Fruit fly (Drosophila melanogaster) whole organism, embryonic: ENCODE data around the gene lin-52.

ENCODE experiments used
- Aef1 ChIP-seq: fragments of 200-800 bp; sonication (Bioruptor generic); IDR thresholded peaks from 3 replicates; pipeline ENCODE4 v1.3.6; 2022; ENCODE audit warnings: missing biosample characterization, missing genetic modification characterization
- Atf3 ChIP-seq: fragments of 200-800 bp; sonication (Bioruptor generic); optimal IDR thresholded peaks from 3 replicates; lab custom pipeline; 2016; ENCODE audit warnings: missing biosample characterization, missing genetic modification characterization
- CG10462 ChIP-seq: fragments of 200-800 bp; sonication (Bioruptor generic); optimal IDR thresholded peaks from 2 replicates; lab custom pipeline; 2016; ENCODE audit warnings: missing biosample characterization, missing genetic modification characterization
- CG11456 ChIP-seq: fragments of 200-800 bp; sonication (Bioruptor generic); IDR thresholded peaks from 3 replicates; pipeline ENCODE4 v1.3.6; 2022; ENCODE audit warnings: missing biosample characterization, missing genetic modification characterization
- CG11560 ChIP-seq: fragments of 200-800 bp; sonication (Bioruptor generic); IDR thresholded peaks from 3 replicates; pipeline ENCODE4 v1.3.6; 2022; ENCODE audit warnings: missing biosample characterization, missing genetic modification characterization
- CG11695 ChIP-seq: fragments of 200-800 bp; sonication (Bioruptor generic); IDR thresholded peaks from 3 replicates; pipeline ENCODE4 v1.3.6; 2022; ENCODE audit warnings: missing biosample characterization, missing genetic modification characterization
- CG12659 ChIP-seq: fragments of 200-800 bp; sonication (Bioruptor generic); optimal IDR thresholded peaks from 3 replicates; lab custom pipeline; 2017; ENCODE audit warnings: mild to moderate bottlenecking, missing biosample characterization, missing genetic modification reagents, missing genetic modification characterization
- CG14710 ChIP-seq: fragments of 200-800 bp; sonication (Bioruptor generic); optimal IDR thresholded peaks from 3 replicates; lab custom pipeline; 2019; ENCODE audit warnings: missing biosample characterization, mild to moderate bottlenecking, missing genetic modification characterization, moderate library complexity
- CG16815 ChIP-seq: fragments of 200-800 bp; sonication (Bioruptor generic); optimal IDR thresholded peaks from 3 replicates; lab custom pipeline; 2017; ENCODE audit warnings: missing biosample characterization, mild to moderate bottlenecking, missing genetic modification characterization
- CG16863 ChIP-seq: fragments of 200-800 bp; sonication (Bioruptor generic); optimal IDR thresholded peaks from 3 replicates; lab custom pipeline; 2016; ENCODE audit warnings: missing biosample characterization, missing genetic modification characterization
- CG17361 ChIP-seq: fragments of 200-800 bp; sonication (Bioruptor generic); IDR thresholded peaks from 3 replicates; pipeline ENCODE4 v1.3.6; 2022; ENCODE audit warnings: missing biosample characterization, missing genetic modification characterization
- CG18476 ChIP-seq: fragments of 200-800 bp; sonication (Bioruptor generic); optimal IDR thresholded peaks from 2 replicates; lab custom pipeline; 2016; ENCODE audit warnings: missing biosample characterization, mild to moderate bottlenecking, missing genetic modification characterization
- CG6175 ChIP-seq: fragments of 200-800 bp; sonication (Bioruptor generic); IDR thresholded peaks from 3 replicates; pipeline ENCODE4 v1.3.6; 2022; ENCODE audit warnings: missing biosample characterization, missing genetic modification characterization
- CG6272 ChIP-seq: fragments of 200-800 bp; sonication (Bioruptor generic); IDR thresholded peaks from 2 replicates; pipeline ENCODE4 v1.3.6; 2022; ENCODE audit warnings: missing biosample characterization, missing genetic modification characterization
- CG6654 ChIP-seq: fragments of 200-800 bp; sonication (Bioruptor generic); optimal IDR thresholded peaks from 2 replicates; lab custom pipeline; 2017; ENCODE audit warnings: missing biosample characterization, mild to moderate bottlenecking, missing genetic modification characterization
- CG7963 ChIP-seq: fragments of 200-800 bp; sonication (Bioruptor generic); IDR thresholded peaks from 3 replicates; pipeline ENCODE4 v1.3.6; 2022; ENCODE audit warnings: missing biosample characterization, missing genetic modification characterization; ENCODE audit not compliant: partially characterized antibody
- CG8359 ChIP-seq: fragments of 200-800 bp; sonication (Bioruptor generic); optimal IDR thresholded peaks from 2 replicates; lab custom pipeline; 2017; ENCODE audit warnings: missing biosample characterization, mild to moderate bottlenecking, missing genetic modification characterization, borderline replicate concordance
- CG9215 ChIP-seq: fragments of 200-800 bp; sonication (Bioruptor generic); IDR thresholded peaks from 2 replicates; pipeline ENCODE4 v1.3.6; 2022; ENCODE audit warnings: missing biosample characterization, missing genetic modification characterization
- CG9437 ChIP-seq: fragments of 200-800 bp; sonication (Bioruptor generic); optimal IDR thresholded peaks from 2 replicates; lab custom pipeline; 2018; ENCODE audit warnings: missing biosample characterization, mild to moderate bottlenecking, missing genetic modification characterization
- CG9727 ChIP-seq: fragments of 200-800 bp; sonication (Bioruptor generic); optimal IDR thresholded peaks from 3 replicates; lab custom pipeline; 2017; ENCODE audit warnings: missing biosample characterization, mild to moderate bottlenecking, missing genetic modification characterization
- CTCF ChIP-seq: fragments of 200-800 bp; sonication (Bioruptor generic); optimal IDR thresholded peaks from 2 replicates; lab custom pipeline; 2017; ENCODE audit warnings: missing biosample characterization, mild to moderate bottlenecking, missing genetic modification characterization, moderate library complexity
- CoRest ChIP-seq: fragments of 200-800 bp; sonication (Bioruptor generic); optimal IDR thresholded peaks from 3 replicates; lab custom pipeline; 2018; ENCODE audit warnings: missing biosample characterization, mild to moderate bottlenecking, missing genetic modification characterization, moderate library complexity
- E2f1 ChIP-seq: fragments of 200-800 bp; sonication (Bioruptor generic); IDR thresholded peaks from 2 replicates; pipeline ENCODE4 v1.3.6; 2022; ENCODE audit warnings: missing biosample characterization, missing genetic modification characterization
- E2f2 ChIP-seq: fragments of 200-800 bp; sonication (Bioruptor generic); IDR thresholded peaks from 2 replicates; pipeline ENCODE4 v1.3.6; 2022; ENCODE audit warnings: missing biosample characterization, missing genetic modification characterization
- Elba2 ChIP-seq: fragments of 200-800 bp; sonication (Bioruptor generic); optimal IDR thresholded peaks from 3 replicates; lab custom pipeline; 2016; ENCODE audit warnings: missing biosample characterization, missing genetic modification characterization
- H2.0 ChIP-seq: fragments of 200-800 bp; sonication (Bioruptor generic); IDR thresholded peaks from 2 replicates; pipeline ENCODE4 v1.3.6; 2022; ENCODE audit warnings: missing biosample characterization, missing genetic modification characterization
- HHEX ChIP-seq: fragments of 200-800 bp; sonication (Bioruptor generic); optimal IDR thresholded peaks from 3 replicates; lab custom pipeline; 2017; ENCODE audit warnings: missing biosample characterization, mild to moderate bottlenecking, missing genetic modification characterization, missing genetic modification reagents
- Hr51 ChIP-seq, 2 experiments: fragments of 200-800 bp; sonication (Bioruptor generic); optimal IDR thresholded peaks; 2 replicates in 1 of 2; 3 replicates in 1 of 2; lab custom pipeline; 2016 to 2018; ENCODE audit warnings: missing biosample characterization in 2 of 2, missing genetic modification characterization in 2 of 2, mild to moderate bottlenecking in 1 of 2, moderate library complexity in 1 of 2
- MESR4 ChIP-seq: fragments of 200-800 bp; sonication (Bioruptor generic); optimal IDR thresholded peaks from 2 replicates; lab custom pipeline; 2018; ENCODE audit warnings: missing biosample characterization, mild to moderate bottlenecking, missing genetic modification characterization, moderate library complexity
- Poxn ChIP-seq: fragments of 200-800 bp; sonication (Bioruptor generic); IDR thresholded peaks from 2 replicates; pipeline ENCODE4 v1.3.6; 2022; ENCODE audit warnings: missing biosample characterization, missing genetic modification characterization
- Spps ChIP-seq: fragments of 200-800 bp; sonication (Bioruptor generic); optimal IDR thresholded peaks from 2 replicates; lab custom pipeline; 2018; ENCODE audit warnings: missing biosample characterization, mild to moderate bottlenecking, missing genetic modification characterization
- Ssrp ChIP-seq: fragments of 200-800 bp; sonication (Bioruptor generic); optimal IDR thresholded peaks from 2 replicates; lab custom pipeline; 2018; ENCODE audit warnings: missing biosample characterization, mild to moderate bottlenecking, missing genetic modification characterization, moderate library complexity
- corto ChIP-seq: fragments of 200-800 bp; sonication (Bioruptor generic); optimal IDR thresholded peaks from 2 replicates; lab custom pipeline; 2016; ENCODE audit warnings: missing biosample characterization, mild to moderate bottlenecking, missing genetic modification characterization, moderate library complexity
- dmrt99B ChIP-seq: fragments of 200-800 bp; sonication (Bioruptor generic); optimal IDR thresholded peaks from 2 replicates; lab custom pipeline; 2018; ENCODE audit warnings: missing biosample characterization, mild to moderate bottlenecking, missing genetic modification characterization, moderate library complexity
- en ChIP-seq: fragments of 200-800 bp; sonication (Bioruptor generic); optimal IDR thresholded peaks from 2 replicates; lab custom pipeline; 2016; ENCODE audit warnings: missing biosample characterization, missing genetic modification characterization
- eve ChIP-seq, 2 experiments: fragments of >200 bp; optimal IDR thresholded peaks; 2 replicates each; lab custom pipeline; 2017; ENCODE audit warnings: missing biosample characterization in 2 of 2, missing genetic modification characterization in 2 of 2
- ewg ChIP-seq: fragments of 200-800 bp; sonication (Bioruptor generic); optimal IDR thresholded peaks from 3 replicates; lab custom pipeline; 2017; ENCODE audit warnings: mild to moderate bottlenecking, missing biosample characterization, missing genetic modification reagents, missing genetic modification characterization
- fd64A ChIP-seq: fragments of 200-800 bp; sonication (Bioruptor generic); optimal IDR thresholded peaks from 3 replicates; lab custom pipeline; 2018; ENCODE audit warnings: missing biosample characterization, mild to moderate bottlenecking, missing genetic modification characterization
- gem ChIP-seq: fragments of 200-800 bp; sonication (Bioruptor generic); optimal IDR thresholded peaks from 2 replicates; lab custom pipeline; 2019; ENCODE audit warnings: missing biosample characterization, mild to moderate bottlenecking, missing genetic modification characterization, moderate library complexity
- kah ChIP-seq: fragments of 200-800 bp; sonication (Bioruptor generic); optimal IDR thresholded peaks from 2 replicates; lab custom pipeline; 2018; ENCODE audit warnings: missing biosample characterization, mild to moderate bottlenecking, missing genetic modification characterization
- lilli ChIP-seq: fragments of 200-800 bp; sonication (Bioruptor generic); optimal IDR thresholded peaks from 3 replicates; lab custom pipeline; 2016; ENCODE audit warnings: missing biosample characterization, missing genetic modification characterization
- lov ChIP-seq, 2 experiments: fragments of 200-800 bp in 1 of 2; fragments of >200 bp in 1 of 2; sonication (Bioruptor generic) in 1 of 2; IDR thresholded peaks in 1 of 2; optimal IDR thresholded peaks in 1 of 2; 2 replicates in 1 of 2; 3 replicates in 1 of 2; pipeline versions ENCODE4 v1.3.6 to Lab custom; 2017 to 2022; ENCODE audit warnings: missing biosample characterization in 1 of 2, missing genetic modification characterization in 1 of 2
- pum ChIP-seq: fragments of 200-800 bp; sonication (Bioruptor generic); optimal IDR thresholded peaks from 2 replicates; lab custom pipeline; 2016; ENCODE audit warnings: missing biosample characterization, missing genetic modification characterization
- repo ChIP-seq: fragments of 200-800 bp; sonication (Bioruptor generic); optimal IDR thresholded peaks from 2 replicates; lab custom pipeline; 2016; ENCODE audit warnings: missing biosample characterization, missing genetic modification characterization
- rib ChIP-seq: fragments of 200-800 bp; sonication (Bioruptor generic); IDR thresholded peaks from 2 replicates; pipeline ENCODE4 v1.3.6; 2022; ENCODE audit warnings: missing biosample characterization, missing genetic modification characterization
- shn ChIP-seq: fragments of 200-800 bp; sonication (Bioruptor generic); optimal IDR thresholded peaks from 3 replicates; lab custom pipeline; 2016; ENCODE audit warnings: missing biosample characterization, missing genetic modification characterization
- unpg ChIP-seq: fragments of 200-800 bp; sonication (Bioruptor generic); optimal IDR thresholded peaks from 3 replicates; lab custom pipeline; 2018; ENCODE audit warnings: missing biosample characterization, mild to moderate bottlenecking, missing genetic modification characterization, moderate library complexity
- vfl ChIP-seq: fragments of 200-800 bp; sonication (Bioruptor generic); optimal IDR thresholded peaks from 2 replicates; lab custom pipeline; 2016; ENCODE audit warnings: missing biosample characterization, missing genetic modification characterization
- vnd ChIP-seq: fragments of 200-800 bp; sonication (Bioruptor generic); IDR thresholded peaks from 3 replicates; pipeline ENCODE4 v1.3.6; 2022; ENCODE audit warnings: missing biosample characterization, missing genetic modification characterization; ENCODE audit not compliant: partially characterized antibody
- yki ChIP-seq: fragments of >200 bp; optimal IDR thresholded peaks from 3 replicates; lab custom pipeline; 2018

The lin-52 gene

DNA sequence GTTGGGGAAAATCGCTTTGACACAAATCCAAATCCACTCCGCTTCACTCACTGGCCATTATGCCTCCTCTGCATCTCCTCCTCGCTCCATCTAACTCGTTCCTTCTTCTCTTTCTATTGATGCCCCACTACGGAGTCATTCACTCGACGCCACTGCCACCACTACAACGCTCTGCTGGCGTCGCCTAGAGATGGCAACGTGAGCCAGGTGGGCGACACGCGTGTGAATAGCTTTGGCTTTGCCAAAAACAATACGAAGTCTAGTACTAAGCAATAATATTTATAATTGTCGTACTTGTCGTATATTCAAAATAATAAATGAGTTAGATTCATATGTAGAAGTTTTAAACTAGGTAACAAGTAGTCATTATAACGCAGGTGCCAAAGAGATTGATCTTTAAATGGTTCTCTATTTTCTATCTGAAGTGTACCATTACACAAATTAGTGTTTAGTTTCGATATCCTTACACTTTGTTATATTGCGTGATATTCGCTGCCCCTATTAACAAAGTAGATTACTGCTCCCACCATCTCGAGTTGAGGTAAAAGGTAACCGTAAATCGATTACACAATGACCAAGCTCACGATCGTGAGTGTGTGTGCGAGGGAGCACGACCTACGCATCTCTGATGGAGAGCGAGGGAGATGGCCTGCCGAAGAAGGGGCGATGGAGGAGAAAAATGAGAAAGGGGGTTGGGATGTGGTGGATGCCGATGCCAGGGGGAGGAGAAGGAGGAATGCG lies 9.6 kb downstream of the lin-52 start (continued):
- no peak for TF ChIP-seq CG11560 (tag; lab: Robert Waterston, UW)
- TF ChIP-seq lov (optimal IDR thresholded peaks at IDR 0.05; lab: Kevin White, UChicago), result no peak
- TF ChIP-seq lov (GFP tag; IDR thresholded peaks at IDR 0.05; lab: Robert Waterston, UW), result no peak
- TF ChIP-seq CG11456 (GFP tag; lab: Robert Waterston, UW), result 0 out of 3 replicates have a peak, but pooled peaks have one; percentile 35
- TF ChIP-seq shn (GFP tag; lab: Kevin White, UChicago), result no peak
- TF ChIP-seq CG9727 (GFP tag; lab: Kevin White, UChicago), result peak; percentile 33
- no peak for TF ChIP-seq E2f1 (GFP tag; lab: Robert Waterston, UW)
- peak; percentile 47; the same call in 1 of the 3 replicates for TF ChIP-seq CG17361 (GFP tag; lab: Robert Waterston, UW)
- 0 out of 3 replicates have a peak, but pooled peaks have one; percentile 8 for TF ChIP-seq CG11695 (GFP tag; lab: Robert Waterston, UW)
- peak; percentile 29; the same call in 1 of the 2 replicates for TF ChIP-seq H2.0
- no peak for TF ChIP-seq yki
- no peak for TF ChIP-seq CG12659
- TF ChIP-seq Ssrp (tag; lab: Kevin White, UChicago), result no peak
- TF ChIP-seq corto (GFP tag; lab: Kevin White, UChicago), result no peak
- no peak for TF ChIP-seq rib (GFP tag; lab: Robert Waterston, UW)
- peak; percentile 2 for TF ChIP-seq CG14710 (tag; lab: Kevin White, UChicago)
- TF ChIP-seq CG7963 (GFP tag; lab: Robert Waterston, UW), result peak; percentile 27; the same call in 1 of the 3 replicates
- no peak for TF ChIP-seq CG6272 (GFP tag; lab: Robert Waterston, UW)
- peak; percentile 31 for TF ChIP-seq CG18476
- TF ChIP-seq CG10462, result no peak
- no peak for TF ChIP-seq E2f2 (GFP tag; lab: Robert Waterston, UW)
- no peak for TF ChIP-seq Atf3 (GFP tag; lab: Kevin White, UChicago)
- no peak for TF ChIP-seq Aef1 (GFP tag; lab: Robert Waterston, UW)
- TF ChIP-seq CG16863 (GFP tag; lab: Kevin White, UChicago), result peak; percentile 40
- TF ChIP-seq Hr51 (GFP tag; optimal IDR thresholded peaks at IDR 0.05; lab: Kevin White, UChicago), result peak in 1 of 2 experiments; percentile 1
- TF ChIP-seq fd64A (GFP tag; lab: Kevin White, UChicago), result no peak
- no peak for TF ChIP-seq Spps (tag; lab: Kevin White, UChicago)
- no peak for TF ChIP-seq CG16815 (GFP tag; lab: Kevin White, UChicago)
- no peak for TF ChIP-seq CTCF (GFP tag; lab: Kevin White, UChicago)
- TF ChIP-seq CoRest, result peak; percentile 2
- peak; percentile 12; the same call in 1 of the 2 replicates for TF ChIP-seq CG9215 (GFP tag; lab: Robert Waterston, UW)
- peak; percentile 68 for TF ChIP-seq CG6175 (GFP tag; lab: Robert Waterston, UW)
- no peak for TF ChIP-seq CG8359 (GFP tag; lab: Kevin White, UChicago)
- no peak for TF ChIP-seq ewg
- TF ChIP-seq lilli, result peak; percentile 57
- no peak for TF ChIP-seq repo
- peak; percentile 48 for TF ChIP-seq gem (tag; lab: Kevin White, UChicago)
- TF ChIP-seq vnd (GFP tag; lab: Robert Waterston, UW), result peak; percentile 65
- TF ChIP-seq CG9437 (GFP tag; lab: Kevin White, UChicago), result peak; percentile 42
- TF ChIP-seq en (GFP tag; lab: Kevin White, UChicago), result no peak
- no peak for TF ChIP-seq Elba2 (GFP tag; lab: Kevin White, UChicago)
- TF ChIP-seq Poxn, result no peak
- TF ChIP-seq unpg (GFP tag; lab: Kevin White, UChicago), result no peak
- peak; percentile 25 for TF ChIP-seq kah (GFP tag; lab: Kevin White, UChicago)
- no peak for TF ChIP-seq eve (GFP tag; optimal IDR thresholded peaks at IDR 0.05; lab: Kevin White, UChicago)
- no peak for TF ChIP-seq dmrt99B (tag; lab: Kevin White, UChicago)
- no peak for TF ChIP-seq MESR4 (GFP tag; lab: Kevin White, UChicago)
- no peak for TF ChIP-seq CG6654 (GFP tag; lab: Kevin White, UChicago)
- no peak for TF ChIP-seq vfl (GFP tag; lab: Kevin White, UChicago)
- TF ChIP-seq HHEX (GFP tag; lab: Kevin White, UChicago), result no peak
- TF ChIP-seq pum (GFP tag; lab: Kevin White, UChicago), result peak; percentile 10
